Fruit fly (Drosophila melanogaster) whole organism, pupa: ENCODE data around the gene CG43292.
A peak's percentile ranks its signal among the peaks of the same experiment; 100 is the strongest.

Source experiments
- CG10348 ChIP-seq: fragments of 200-800 bp; sonication (Bioruptor generic); IDR thresholded peaks from 2 replicates; pipeline ENCODE4 v1.3.6; 2022; ENCODE audit warnings: missing biosample characterization, missing genetic modification characterization
- CG12605 ChIP-seq: fragments of 200-800 bp; sonication (Bioruptor generic); IDR thresholded peaks from 2 replicates; pipeline ENCODE4 v1.3.6; 2022; ENCODE audit warnings: missing biosample characterization, missing genetic modification characterization
- CG13204 ChIP-seq: fragments of 200-800 bp; sonication (Bioruptor generic); optimal IDR thresholded peaks from 2 replicates; lab custom pipeline; 2018; ENCODE audit warnings: missing biosample characterization, mild to moderate bottlenecking, missing genetic modification characterization, moderate library complexity
- CG14655 ChIP-seq: fragments of 200-800 bp; sonication (Bioruptor generic); optimal IDR thresholded peaks from 3 replicates; lab custom pipeline; 2017; ENCODE audit warnings: mild to moderate bottlenecking, missing biosample characterization, missing genetic modification reagents, missing genetic modification characterization
- CG15710 ChIP-seq: fragments of 200-800 bp; sonication (Bioruptor generic); optimal IDR thresholded peaks from 2 replicates; lab custom pipeline; 2018; ENCODE audit warnings: missing biosample characterization, mild to moderate bottlenecking, missing genetic modification characterization, moderate library complexity
- CG17806 ChIP-seq: fragments of 200-800 bp; sonication (Bioruptor generic); optimal IDR thresholded peaks from 2 replicates; lab custom pipeline; 2018; ENCODE audit warnings: missing biosample characterization, mild to moderate bottlenecking, missing genetic modification characterization, moderate library complexity
- CG32121 ChIP-seq: fragments of 200-800 bp; sonication (Bioruptor generic); IDR thresholded peaks from 2 replicates; pipeline ENCODE4 v1.3.6; 2022; ENCODE audit warnings: missing biosample characterization, missing genetic modification characterization
- CG34367 ChIP-seq: fragments of 200-800 bp; sonication (Bioruptor generic); optimal IDR thresholded peaks from 2 replicates; lab custom pipeline; 2018; ENCODE audit warnings: missing biosample characterization, mild to moderate bottlenecking, missing genetic modification characterization
- CG4496 ChIP-seq: fragments of 200-800 bp; sonication (Bioruptor generic); IDR thresholded peaks from 3 replicates; pipeline ENCODE4 v1.3.6; 2022; ENCODE audit warnings: missing biosample characterization, missing genetic modification characterization
- CG8159 ChIP-seq: fragments of 200-800 bp; sonication (Bioruptor generic); optimal IDR thresholded peaks from 3 replicates; lab custom pipeline; 2018; ENCODE audit warnings: missing biosample characterization, mild to moderate bottlenecking, missing genetic modification characterization, moderate library complexity
- CG8301 ChIP-seq: fragments of 200-800 bp; sonication (Bioruptor generic); optimal IDR thresholded peaks from 2 replicates; lab custom pipeline; 2018; ENCODE audit warnings: missing biosample characterization, mild to moderate bottlenecking, missing genetic modification characterization
- CG9948 ChIP-seq: fragments of 200-800 bp; sonication (Bioruptor generic); optimal IDR thresholded peaks from 2 replicates; lab custom pipeline; 2018; ENCODE audit warnings: missing biosample characterization, mild to moderate bottlenecking, missing genetic modification characterization, moderate library complexity
- D1 ChIP-seq: fragments of 200-800 bp; sonication (Bioruptor generic); optimal IDR thresholded peaks from 2 replicates; lab custom pipeline; 2018; ENCODE audit warnings: missing biosample characterization, mild to moderate bottlenecking, missing genetic modification characterization, moderate library complexity
- EcR ChIP-seq: fragments of 200-800 bp; sonication (Bioruptor generic); optimal IDR thresholded peaks from 3 replicates; lab custom pipeline; 2019; ENCODE audit warnings: missing biosample characterization, missing genetic modification characterization, mild to moderate bottlenecking, moderate library complexity, missing genetic modification reagents
- Ets98B ChIP-seq: fragments of 200-800 bp; sonication (Bioruptor generic); IDR thresholded peaks from 2 replicates; pipeline ENCODE4 v1.3.6; 2022; ENCODE audit warnings: missing biosample characterization, missing genetic modification characterization
- Pif1A ChIP-seq: fragments of 200-800 bp; sonication (Bioruptor generic); optimal IDR thresholded peaks from 3 replicates; lab custom pipeline; 2016; ENCODE audit warnings: missing biosample characterization, missing genetic modification characterization
- Pif1B ChIP-seq: fragments of 200-800 bp; sonication (Bioruptor generic); optimal IDR thresholded peaks from 3 replicates; lab custom pipeline; 2016; ENCODE audit warnings: missing biosample characterization, missing genetic modification characterization
- Snoo ChIP-seq: fragments of 200-800 bp; sonication (Bioruptor generic); optimal IDR thresholded peaks from 3 replicates; lab custom pipeline; 2017; ENCODE audit warnings: missing biosample characterization, mild to moderate bottlenecking, missing genetic modification characterization, inconsistent platforms
- fd96Ca ChIP-seq: fragments of 200-800 bp; sonication (Bioruptor generic); IDR thresholded peaks from 3 replicates; pipeline ENCODE4 v1.3.6; 2022; ENCODE audit warnings: missing biosample characterization, missing genetic modification characterization
- gl ChIP-seq: fragments of 200-800 bp; sonication (Bioruptor generic); optimal IDR thresholded peaks from 2 replicates; lab custom pipeline; 2018; ENCODE audit warnings: missing biosample characterization, mild to moderate bottlenecking, missing genetic modification characterization
- rn ChIP-seq: fragments of 200-800 bp; sonication (Bioruptor generic); IDR thresholded peaks from 2 replicates; pipeline ENCODE4 v1.3.6; 2022; ENCODE audit warnings: missing biosample characterization, missing genetic modification characterization

CG43292 gene

DNA sequence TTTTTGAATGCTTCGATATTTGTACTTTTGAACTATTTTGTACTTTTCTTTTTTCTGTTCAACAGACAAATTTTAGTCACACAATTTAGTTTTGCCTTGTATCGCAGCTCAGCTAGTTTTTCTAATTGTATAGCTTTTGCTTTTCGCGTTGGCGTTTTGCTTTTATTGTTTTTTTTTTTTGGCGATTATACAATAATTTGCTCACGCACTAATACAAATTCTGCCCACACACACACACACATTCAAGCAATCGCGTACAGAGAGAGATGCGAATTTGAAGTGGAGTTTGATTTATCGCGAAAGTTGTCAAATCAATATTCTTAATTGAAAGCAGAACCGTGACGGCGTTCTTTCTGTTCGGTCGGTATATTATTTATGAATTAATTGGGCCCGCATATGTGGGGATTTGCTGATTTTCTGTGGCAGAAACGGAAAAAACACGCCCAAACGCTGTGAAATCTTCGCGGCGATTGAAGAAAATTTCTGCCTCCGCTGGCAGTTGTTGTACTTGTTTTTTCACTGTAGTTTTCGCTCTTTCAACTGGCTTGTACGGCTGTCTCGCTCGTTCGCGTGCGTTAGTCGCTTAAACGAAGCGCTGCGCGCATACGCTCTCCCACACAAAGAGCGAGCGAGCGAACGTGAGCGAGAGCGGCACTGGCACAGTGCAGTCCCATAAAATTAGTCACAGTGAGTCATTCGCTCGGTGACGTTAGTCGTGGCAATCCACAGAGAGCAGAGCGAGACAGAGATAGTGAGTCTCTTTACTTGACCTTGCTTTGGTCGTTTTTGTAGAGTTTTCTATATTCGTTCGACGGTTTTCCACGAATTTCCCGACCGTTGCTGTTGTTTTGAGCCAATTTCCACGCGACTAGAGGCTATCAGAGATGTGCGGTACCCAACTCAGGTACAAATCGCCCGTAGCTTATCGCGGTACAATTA is 40.4 kb upstream of the CG43292 start, which contains the start of gene Rac2:
TSS of gene Rac2 (minus strand) at position 476 of the 939 bp plus-strand sequence.
- TF ChIP-seq Pif1B (GFP tag; lab: Kevin White, UChicago) (peak; percentile 65), CG15710 (tag; lab: Kevin White, UChicago) (peak; percentile 20), CG8159 (tag; lab: Kevin White, UChicago) (peak; percentile 48), CG8301 (peak; percentile 58), CG12605 (GFP tag; lab: Robert Waterston, UW) (peak; percentile 57), CG17806 (tag; lab: Kevin White, UChicago) (peak; percentile 10), fd96Ca (GFP tag; lab: Robert Waterston, UW) (peak; percentile 74; the same call in 2 of the 3 replicates), Snoo (tag; lab: Kevin White, UChicago) (peak; percentile 21), Ets98B (GFP tag; lab: Robert Waterston, UW) (peak; percentile 67), CG10348 (GFP tag; lab: Robert Waterston, UW) (no peak), CG13204 (GFP tag; lab: Kevin White, UChicago) (peak; percentile 64), D1 (tag; lab: Kevin White, UChicago) (no peak), CG9948 (tag; lab: Kevin White, UChicago) (peak; percentile 45), Pif1A (GFP tag; lab: Kevin White, UChicago) (peak; percentile 53), rn (no peak), EcR (GFP tag; lab: Kevin White, UChicago) (peak; percentile 68), CG14655 (GFP tag; lab: Kevin White, UChicago) (peak; percentile 63), gl (tag; lab: Kevin White, UChicago) (peak; percentile 52), CG32121 (GFP tag; lab: Robert Waterston, UW) (peak; percentile 68), CG34367 (peak; percentile 26), CG4496 (peak; percentile 72)

DNA sequence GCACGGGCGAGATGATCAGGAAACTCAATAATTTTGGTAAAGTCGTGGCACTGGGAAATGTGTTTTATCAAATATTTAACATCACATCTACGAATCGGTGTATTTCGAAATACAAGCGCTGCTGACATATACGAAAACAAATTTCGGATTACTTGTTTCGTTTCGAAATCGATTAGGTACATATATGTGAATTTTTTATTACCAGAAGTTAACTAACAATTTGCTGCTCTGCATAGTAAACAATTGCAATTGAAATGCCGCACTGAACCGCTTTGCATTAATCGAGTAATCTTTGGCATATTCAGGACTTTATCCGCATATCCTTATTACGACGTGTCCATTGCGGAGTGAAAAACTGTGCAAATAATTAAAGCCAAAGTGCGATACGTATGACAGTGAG is 38.0 kb upstream of the CG43292 start, which contains the start of gene CG14835:
TSS of gene CG14835 (minus strand) at position 101 of the 400 bp plus-strand sequence.
- TF ChIP-seq EcR (GFP tag; lab: Kevin White, UChicago) (no peak), CG15710 (tag; lab: Kevin White, UChicago) (no peak), CG8301 (no peak), fd96Ca (GFP tag; lab: Robert Waterston, UW) (no peak), CG13204 (GFP tag; lab: Kevin White, UChicago) (no peak), CG14655 (GFP tag; lab: Kevin White, UChicago) (no peak), CG12605 (GFP tag; lab: Robert Waterston, UW) (no peak)

DNA sequence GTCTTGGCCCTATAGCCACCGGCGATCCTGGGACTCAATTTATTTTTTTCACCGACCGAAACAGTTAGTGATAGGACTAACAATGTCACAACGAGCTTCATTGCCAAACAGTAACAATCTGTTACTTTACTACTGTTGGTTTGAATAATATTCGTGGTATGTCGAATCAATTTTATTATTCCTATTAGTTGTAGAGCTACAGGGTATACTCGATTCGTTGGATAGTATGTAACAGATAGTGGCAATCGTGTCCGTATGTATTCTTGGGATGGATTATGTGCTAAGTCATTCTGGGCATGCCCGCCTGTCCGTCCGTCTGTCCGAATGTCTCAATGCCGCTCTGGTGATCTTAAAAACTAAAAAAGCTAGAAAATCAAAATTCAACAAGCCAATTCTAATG is 36.1 kb upstream of the CG43292 start, which contains the start of gene sphinx1:
TSS of gene sphinx1 (minus strand) at position 101 of the 400 bp plus-strand sequence.
- TF ChIP-seq CG15710 (tag; lab: Kevin White, UChicago) (no peak), EcR (GFP tag; lab: Kevin White, UChicago) (no peak), CG10348 (GFP tag; lab: Robert Waterston, UW) (no peak), CG8159 (tag; lab: Kevin White, UChicago) (no peak), gl (tag; lab: Kevin White, UChicago) (no peak), Ets98B (GFP tag; lab: Robert Waterston, UW) (no peak), CG13204 (GFP tag; lab: Kevin White, UChicago) (no peak), CG17806 (tag; lab: Kevin White, UChicago) (no peak)

DNA sequence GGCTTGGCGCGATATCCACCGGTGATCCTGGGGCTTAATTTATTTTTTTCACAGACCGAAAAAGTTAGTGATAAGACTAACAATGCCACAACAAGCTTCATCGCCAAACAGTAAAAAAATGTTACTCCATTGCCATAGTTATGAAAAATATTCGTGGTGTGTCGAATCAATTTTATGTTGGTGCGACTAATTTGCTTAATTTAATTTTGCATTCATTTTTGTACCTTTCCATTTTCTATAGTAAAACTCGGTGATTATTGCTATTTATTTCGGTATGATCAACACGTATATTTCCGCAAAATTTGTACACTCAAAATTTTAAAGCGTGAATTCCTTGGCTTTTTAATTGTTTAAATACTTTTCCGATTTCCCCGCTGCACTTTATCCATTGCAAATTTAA is 34.7 kb upstream of the CG43292 start, which contains the start of gene sphinx2:
TSS of gene sphinx2 (minus strand) at position 101 of the 400 bp plus-strand sequence.
- TF ChIP-seq Snoo (tag; lab: Kevin White, UChicago) (no peak), CG32121 (GFP tag; lab: Robert Waterston, UW) (no peak), CG17806 (tag; lab: Kevin White, UChicago) (no peak), CG34367 (no peak), Pif1A (GFP tag; lab: Kevin White, UChicago) (no peak), CG8301 (no peak), D1 (tag; lab: Kevin White, UChicago) (no peak), CG14655 (GFP tag; lab: Kevin White, UChicago) (no peak), rn (no peak), CG10348 (GFP tag; lab: Robert Waterston, UW) (no peak), Ets98B (GFP tag; lab: Robert Waterston, UW) (no peak), EcR (GFP tag; lab: Kevin White, UChicago) (no peak), fd96Ca (GFP tag; lab: Robert Waterston, UW) (no peak), CG12605 (GFP tag; lab: Robert Waterston, UW) (no peak)

DNA sequence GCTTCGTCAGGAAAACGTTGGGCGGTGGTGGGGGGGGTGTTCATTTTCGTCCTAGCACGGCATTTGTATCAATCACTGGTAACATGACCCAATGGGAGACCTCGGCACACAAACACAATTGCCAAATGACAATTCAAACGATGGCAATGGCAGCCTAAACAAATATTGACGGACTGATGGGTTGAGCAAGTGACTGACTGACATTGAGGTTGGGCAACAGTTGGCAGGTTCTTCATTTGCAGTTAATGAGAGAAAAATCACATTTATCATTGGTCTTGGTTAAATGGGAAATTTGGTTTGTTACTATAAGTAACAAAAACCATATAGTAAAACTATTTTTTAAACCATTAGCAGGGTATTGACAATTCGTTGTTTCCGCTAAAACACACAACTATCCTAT is 26.3 kb upstream of the CG43292 start:
- TF ChIP-seq CG32121 (GFP tag; lab: Robert Waterston, UW): no peak
- TF ChIP-seq Pif1A (GFP tag; lab: Kevin White, UChicago): no peak
- no peak for TF ChIP-seq CG10348 (GFP tag; lab: Robert Waterston, UW)
- no peak for TF ChIP-seq CG13204 (GFP tag; lab: Kevin White, UChicago)
- TF ChIP-seq CG34367: no peak
- no peak for TF ChIP-seq Ets98B (GFP tag; lab: Robert Waterston, UW)
- TF ChIP-seq CG8301: no peak
- TF ChIP-seq gl (tag; lab: Kevin White, UChicago): no peak
- no peak for TF ChIP-seq fd96Ca (GFP tag; lab: Robert Waterston, UW)
- no peak for TF ChIP-seq CG8159 (tag; lab: Kevin White, UChicago)
- no peak for TF ChIP-seq CG17806 (tag; lab: Kevin White, UChicago)
- no peak for TF ChIP-seq D1 (tag; lab: Kevin White, UChicago)
- TF ChIP-seq CG14655 (GFP tag; lab: Kevin White, UChicago): no peak
- no peak for TF ChIP-seq CG12605 (GFP tag; lab: Robert Waterston, UW)
- TF ChIP-seq Snoo (tag; lab: Kevin White, UChicago): no peak
- TF ChIP-seq, all 21 proteins: peak for 0
